Fruit fly (Drosophila melanogaster) whole organism, embryonic: ENCODE data around the gene nmdyn-D7.

Experiments used
- Aef1 ChIP-seq: fragments of 200-800 bp; sonication (Bioruptor generic); IDR thresholded peaks from 3 replicates; pipeline ENCODE4 v1.3.6; 2022; ENCODE audit warnings: missing biosample characterization, missing genetic modification characterization
- CG10274 ChIP-seq: fragments of 200-800 bp; sonication (Bioruptor generic); optimal IDR thresholded peaks from 3 replicates; lab custom pipeline; 2017; ENCODE audit warnings: missing biosample characterization, mild to moderate bottlenecking, missing genetic modification characterization
- CG10462 ChIP-seq: fragments of 200-800 bp; sonication (Bioruptor generic); optimal IDR thresholded peaks from 2 replicates; lab custom pipeline; 2016; ENCODE audit warnings: missing biosample characterization, missing genetic modification characterization
- CG10543 ChIP-seq: fragments of 200-800 bp; sonication (Bioruptor generic); optimal IDR thresholded peaks from 3 replicates; lab custom pipeline; 2017; ENCODE audit warnings: missing biosample characterization, mild to moderate bottlenecking, missing genetic modification characterization, moderate library complexity
- CG11723 ChIP-seq: fragments of 200-800 bp; sonication (Bioruptor generic); optimal IDR thresholded peaks from 2 replicates; lab custom pipeline; 2017; ENCODE audit warnings: missing biosample characterization, mild to moderate bottlenecking, missing genetic modification characterization
- CG12104 ChIP-seq: fragments of 200-800 bp; sonication (Bioruptor generic); optimal IDR thresholded peaks from 3 replicates; lab custom pipeline; 2016; ENCODE audit warnings: missing biosample characterization, missing genetic modification characterization
- CG12769 ChIP-seq: fragments of 200-800 bp; sonication (Bioruptor generic); optimal IDR thresholded peaks from 2 replicates; lab custom pipeline; 2019; ENCODE audit warnings: missing biosample characterization, mild to moderate bottlenecking, missing genetic modification characterization, moderate library complexity
- CG14050 ChIP-seq: fragments of 200-800 bp; sonication (Bioruptor generic); IDR thresholded peaks from 3 replicates; pipeline ENCODE4 v1.3.6; 2022; ENCODE audit warnings: missing biosample characterization, missing genetic modification characterization
- CG2678 ChIP-seq: fragments of 200-800 bp; sonication (Bioruptor generic); optimal IDR thresholded peaks from 3 replicates; lab custom pipeline; 2019; ENCODE audit warnings: missing biosample characterization, mild to moderate bottlenecking, missing genetic modification characterization, moderate library complexity
- CG4424 ChIP-seq: fragments of 200-800 bp; sonication (Bioruptor generic); optimal IDR thresholded peaks from 3 replicates; lab custom pipeline; 2016; ENCODE audit warnings: missing biosample characterization, missing genetic modification characterization
- CG6272 ChIP-seq: fragments of 200-800 bp; sonication (Bioruptor generic); IDR thresholded peaks from 2 replicates; pipeline ENCODE4 v1.3.6; 2022; ENCODE audit warnings: missing biosample characterization, missing genetic modification characterization
- CG7372 ChIP-seq: fragments of 200-800 bp; sonication (Bioruptor generic); IDR thresholded peaks from 2 replicates; pipeline ENCODE4 v1.3.6; 2022; ENCODE audit warnings: missing biosample characterization, missing genetic modification characterization
- CG7786 ChIP-seq: fragments of 200-800 bp; sonication (Bioruptor generic); optimal IDR thresholded peaks from 2 replicates; lab custom pipeline; 2016; ENCODE audit warnings: missing biosample characterization, missing genetic modification characterization
- CG8478 ChIP-seq: fragments of >200 bp; optimal IDR thresholded peaks from 2 replicates; lab custom pipeline; 2018
- CG8765 ChIP-seq: fragments of 200-800 bp; sonication (Bioruptor generic); IDR thresholded peaks from 2 replicates; pipeline ENCODE4 v1.3.6; 2022; ENCODE audit warnings: missing biosample characterization, missing genetic modification characterization
- CG9215 ChIP-seq: fragments of 200-800 bp; sonication (Bioruptor generic); IDR thresholded peaks from 2 replicates; pipeline ENCODE4 v1.3.6; 2022; ENCODE audit warnings: missing biosample characterization, missing genetic modification characterization
- Chrac-16 ChIP-seq: fragments of 200-800 bp; sonication (Bioruptor generic); optimal IDR thresholded peaks from 3 replicates; lab custom pipeline; 2016; ENCODE audit warnings: missing biosample characterization, missing genetic modification characterization
- D ChIP-seq, 2 experiments: fragments of 200-800 bp in 1 of 2; fragments of >200 bp in 1 of 2; sonication (Bioruptor generic) in 1 of 2; optimal IDR thresholded peaks; 2 replicates in 1 of 2; 3 replicates in 1 of 2; lab custom pipeline; 2017; ENCODE audit warnings: mild to moderate bottlenecking in 1 of 2, missing biosample characterization in 1 of 2, missing genetic modification characterization in 1 of 2, missing genetic modification reagents in 1 of 2
- Hr3 ChIP-seq: fragments of 200-800 bp; sonication (Bioruptor generic); optimal IDR thresholded peaks from 3 replicates; lab custom pipeline; 2016; ENCODE audit warnings: missing biosample characterization, missing genetic modification characterization
- Nf-YB ChIP-seq: fragments of 200-800 bp; sonication (Bioruptor generic); optimal IDR thresholded peaks from 3 replicates; lab custom pipeline; 2019; ENCODE audit warnings: missing biosample characterization, mild to moderate bottlenecking, missing genetic modification characterization, moderate library complexity
- Scr ChIP-seq: fragments of 200-800 bp; sonication (Bioruptor generic); IDR thresholded peaks from 2 replicates; pipeline ENCODE4 v1.3.6; 2022; ENCODE audit warnings: missing biosample characterization, missing genetic modification characterization; ENCODE audit not compliant: partially characterized antibody
- Usf ChIP-seq: fragments of 200-800 bp; sonication (Bioruptor generic); optimal IDR thresholded peaks from 2 replicates; lab custom pipeline; 2017; ENCODE audit warnings: missing genotype, missing biosample characterization, missing genetic modification characterization
- bcd ChIP-seq: fragments of 200-800 bp; sonication (Bioruptor generic); optimal IDR thresholded peaks from 2 replicates; lab custom pipeline; 2017; ENCODE audit warnings: missing biosample characterization, mild to moderate bottlenecking, missing genetic modification characterization
- bsh ChIP-seq, 2 experiments: fragments of 200-800 bp; sonication (Bioruptor generic); optimal IDR thresholded peaks; 2 replicates each; lab custom pipeline; 2017 to 2018; ENCODE audit warnings: mild to moderate bottlenecking in 2 of 2, missing biosample characterization in 2 of 2, missing genetic modification characterization in 2 of 2, moderate library complexity in 1 of 2
- corto ChIP-seq: fragments of 200-800 bp; sonication (Bioruptor generic); optimal IDR thresholded peaks from 2 replicates; lab custom pipeline; 2016; ENCODE audit warnings: missing biosample characterization, mild to moderate bottlenecking, missing genetic modification characterization, moderate library complexity
- crc ChIP-seq: fragments of 200-800 bp; sonication (Bioruptor generic); optimal IDR thresholded peaks from 2 replicates; lab custom pipeline; 2016; ENCODE audit warnings: missing biosample characterization, missing genetic modification characterization
- dmrt11E ChIP-seq: fragments of 200-800 bp; sonication (Bioruptor generic); optimal IDR thresholded peaks from 3 replicates; lab custom pipeline; 2018; ENCODE audit warnings: missing biosample characterization, mild to moderate bottlenecking, missing genetic modification characterization, moderate library complexity
- dysf ChIP-seq: fragments of 200-800 bp; sonication (Bioruptor generic); IDR thresholded peaks from 3 replicates; pipeline ENCODE4 v1.3.6; 2022; ENCODE audit warnings: missing biosample characterization, missing genetic modification characterization
- ems ChIP-seq: fragments of 200-800 bp; sonication (Bioruptor generic); optimal IDR thresholded peaks from 3 replicates; lab custom pipeline; 2016; ENCODE audit warnings: missing biosample characterization, missing genetic modification characterization
- eyg ChIP-seq: fragments of 200-800 bp; sonication (Bioruptor generic); optimal IDR thresholded peaks from 3 replicates; lab custom pipeline; 2016; ENCODE audit warnings: missing biosample characterization, missing genetic modification characterization
- grn ChIP-seq: fragments of 200-800 bp; sonication (Bioruptor generic); optimal IDR thresholded peaks from 3 replicates; lab custom pipeline; 2017; ENCODE audit warnings: missing biosample characterization, missing genetic modification characterization
- ind ChIP-seq: fragments of 200-800 bp; sonication (Bioruptor generic); optimal IDR thresholded peaks from 3 replicates; lab custom pipeline; 2016; ENCODE audit warnings: missing biosample characterization, missing genetic modification characterization
- inv ChIP-seq: fragments of 200-800 bp; sonication (Bioruptor generic); IDR thresholded peaks from 2 replicates; pipeline ENCODE4 v1.3.6; 2022; ENCODE audit warnings: missing biosample characterization, missing genetic modification characterization; ENCODE audit not compliant: partially characterized antibody
- kah ChIP-seq: fragments of 200-800 bp; sonication (Bioruptor generic); optimal IDR thresholded peaks from 2 replicates; lab custom pipeline; 2018; ENCODE audit warnings: missing biosample characterization, mild to moderate bottlenecking, missing genetic modification characterization
- lbe ChIP-seq: fragments of 200-800 bp; sonication (Bioruptor generic); optimal IDR thresholded peaks from 2 replicates; lab custom pipeline; 2016; ENCODE audit warnings: missing biosample characterization, mild to moderate bottlenecking, missing genetic modification characterization
- lilli ChIP-seq: fragments of 200-800 bp; sonication (Bioruptor generic); optimal IDR thresholded peaks from 3 replicates; lab custom pipeline; 2016; ENCODE audit warnings: missing biosample characterization, missing genetic modification characterization
- mirr ChIP-seq: fragments of 200-800 bp; sonication (Bioruptor generic); optimal IDR thresholded peaks from 3 replicates; lab custom pipeline; 2018; ENCODE audit warnings: missing biosample characterization, mild to moderate bottlenecking, missing genetic modification characterization
- nmo ChIP-seq: fragments of 200-800 bp; sonication (Bioruptor generic); optimal IDR thresholded peaks from 2 replicates; lab custom pipeline; 2018; ENCODE audit warnings: missing biosample characterization, mild to moderate bottlenecking, missing genetic modification characterization, moderate library complexity
- oc ChIP-seq: fragments of 200-800 bp; sonication (Bioruptor generic); optimal IDR thresholded peaks from 2 replicates; lab custom pipeline; 2018; ENCODE audit warnings: missing biosample characterization, mild to moderate bottlenecking, missing genetic modification characterization, moderate library complexity
- pan ChIP-seq, 4 experiments: fragments of >200 bp in 3 of 4; fragments of 200-800 bp in 1 of 4; sonication (Bioruptor generic) in 1 of 4; optimal IDR thresholded peaks in 3 of 4; IDR thresholded peaks in 1 of 4; 2 replicates each; pipeline versions ENCODE4 v1.3.6 to Lab custom; 2017 to 2022; ENCODE audit warnings: missing biosample characterization in 2 of 4, missing genetic modification characterization in 2 of 4, mixed read lengths in 1 of 4
- psq ChIP-seq: fragments of 200-800 bp; sonication (Bioruptor generic); optimal IDR thresholded peaks from 2 replicates; lab custom pipeline; 2017; ENCODE audit warnings: missing biosample characterization, missing genetic modification characterization
- ranshi ChIP-seq: fragments of 200-800 bp; sonication (Bioruptor generic); IDR thresholded peaks from 2 replicates; pipeline ENCODE4 v1.3.6; 2022; ENCODE audit warnings: missing biosample characterization, missing genetic modification characterization
- run ChIP-seq: fragments of 200-800 bp; sonication (Bioruptor generic); optimal IDR thresholded peaks from 3 replicates; lab custom pipeline; 2018; ENCODE audit warnings: missing biosample characterization, mild to moderate bottlenecking, missing genetic modification characterization
- sens ChIP-seq: fragments of 200-800 bp; sonication (Bioruptor generic); peaks from one replicate; lab custom pipeline; 2016; ENCODE audit warnings: missing biosample characterization, missing genetic modification characterization
- sima ChIP-seq: fragments of 200-800 bp; sonication (Bioruptor generic); optimal IDR thresholded peaks from 2 replicates; lab custom pipeline; 2016; ENCODE audit warnings: missing biosample characterization, missing genetic modification characterization
- so ChIP-seq: fragments of 200-800 bp; sonication (Bioruptor generic); IDR thresholded peaks from 3 replicates; pipeline ENCODE4 v1.3.6; 2022; ENCODE audit warnings: missing biosample characterization, missing genetic modification characterization
- sr ChIP-seq: fragments of 200-800 bp; sonication (Bioruptor generic); IDR thresholded peaks from 3 replicates; pipeline ENCODE4 v1.3.6; 2022; ENCODE audit warnings: missing biosample characterization, missing genetic modification characterization
- wek ChIP-seq: fragments of 200-800 bp; sonication (Bioruptor generic); optimal IDR thresholded peaks from 3 replicates; lab custom pipeline; 2018; ENCODE audit warnings: missing biosample characterization, mild to moderate bottlenecking, missing genetic modification characterization, moderate library complexity

Gene nmdyn-D7

dm6 chr3R:9630053-9630632 is 49.6 kb upstream of the nmdyn-D7 start (continued):
- peak; percentile 34 for TF ChIP-seq psq (GFP tag; lab: Kevin White, UChicago)
- peak; percentile 18 for TF ChIP-seq mirr
- TF ChIP-seq CG7786 (GFP tag; lab: Kevin White, UChicago), result peak; percentile 5
- peak; percentile 85 for TF ChIP-seq kah (GFP tag; lab: Kevin White, UChicago)
- TF ChIP-seq CG12104 (GFP tag; lab: Kevin White, UChicago), result no peak
- TF ChIP-seq CG12769 (tag; lab: Kevin White, UChicago), result peak; percentile 10
- TF ChIP-seq bsh (GFP tag; optimal IDR thresholded peaks at IDR 0.05; lab: Kevin White, UChicago), result peak in 1 of 2 experiments; percentile 18
- TF ChIP-seq lbe, result no peak

dm6 chr3R:9630633-9631095 is 49.1 kb upstream of the nmdyn-D7 start, which contains the start of gene Calr:
Gene Calr (minus strand): TSS chr3R:9630851.
- TF ChIP-seq CG14050 (GFP tag; lab: Robert Waterston, UW), result no peak
- peak; percentile 36 for TF ChIP-seq bcd (GFP tag; lab: Kevin White, UChicago)
- TF ChIP-seq ranshi (GFP tag; lab: Robert Waterston, UW), result no peak
- TF ChIP-seq CG2678 (tag; lab: Kevin White, UChicago), result no peak
- TF ChIP-seq sima, result peak; percentile 15
- no peak for TF ChIP-seq CG8478
- no peak for TF ChIP-seq Usf
- TF ChIP-seq CG10462 (GFP tag; lab: Kevin White, UChicago), result no peak
- peak; percentile 0 for TF ChIP-seq ems
- TF ChIP-seq Hr3, result peak; percentile 27
- peak; percentile 26 for TF ChIP-seq grn (GFP tag; lab: Kevin White, UChicago)
- TF ChIP-seq CG12769 (tag; lab: Kevin White, UChicago), result no peak
- peak; percentile 4 for TF ChIP-seq CG4424 (GFP tag; lab: Kevin White, UChicago)
- peak; percentile 68 for TF ChIP-seq lilli
- TF ChIP-seq CG12104 (GFP tag; lab: Kevin White, UChicago), result no peak
- peak; percentile 63 for TF ChIP-seq wek (GFP tag; lab: Kevin White, UChicago)
- TF ChIP-seq CG9215, result no peak
- TF ChIP-seq ind (GFP tag; lab: Kevin White, UChicago), result peak; percentile 7
- no peak for TF ChIP-seq pan (optimal IDR thresholded peaks at IDR 0.05; lab: Kevin White, UChicago)
- TF ChIP-seq pan (GFP tag; optimal IDR thresholded peaks at IDR 0.05 in 1 of 2, IDR thresholded peaks at IDR 0.05 in 1 of 2), result no peak
- TF ChIP-seq CG6272 (GFP tag; lab: Robert Waterston, UW), result peak; percentile 32; the same call in 1 of the 2 replicates
- peak; percentile 47 for TF ChIP-seq nmo (GFP tag; lab: Kevin White, UChicago)
- peak; percentile 36 for TF ChIP-seq run (tag; lab: Kevin White, UChicago)
- peak; percentile 100 for TF ChIP-seq Nf-YB (GFP tag; lab: Kevin White, UChicago)
- TF ChIP-seq CG8765 (GFP tag; lab: Robert Waterston, UW), result no peak
- no peak for TF ChIP-seq CG11723 (GFP tag; lab: Kevin White, UChicago)
- no peak for TF ChIP-seq CG7372 (GFP tag; lab: Robert Waterston, UW)
- no peak for TF ChIP-seq Scr
- no peak for TF ChIP-seq inv (GFP tag; lab: Robert Waterston, UW)
- no peak for TF ChIP-seq Chrac-16 (GFP tag; lab: Kevin White, UChicago)
- peak; percentile 88 for TF ChIP-seq sens (GFP tag; lab: Kevin White, UChicago)
- TF ChIP-seq CG10274 (GFP tag; lab: Kevin White, UChicago), result no peak
- TF ChIP-seq eyg, result peak; percentile 49
- no peak for TF ChIP-seq dysf (GFP tag; lab: Robert Waterston, UW)
- TF ChIP-seq Aef1 (GFP tag; lab: Robert Waterston, UW), result no peak
- TF ChIP-seq corto, result no peak
- peak; percentile 67 for TF ChIP-seq oc (tag; lab: Kevin White, UChicago)
- TF ChIP-seq dmrt11E (tag; lab: Kevin White, UChicago), result peak; percentile 27
- TF ChIP-seq CG10543 (GFP tag; lab: Kevin White, UChicago), result peak; percentile 34
- no peak for TF ChIP-seq crc (GFP tag; lab: Kevin White, UChicago)
- no peak for TF ChIP-seq sr
- TF ChIP-seq so (GFP tag; lab: Robert Waterston, UW), result no peak
- no peak for TF ChIP-seq D (optimal IDR thresholded peaks at IDR 0.05; lab: Kevin White, UChicago)
- TF ChIP-seq D (GFP tag; optimal IDR thresholded peaks at IDR 0.05; lab: Kevin White, UChicago), result no peak
